Worm (Caenorhabditis elegans): ENCODE results near the gene cup-4.

ce11 chrIII:7838907-7839642, 27.2 kb upstream of the cup-4 start, which contains the start of gene ceh-23:
- no peak for TF ChIP-seq hlh-6 (tag; optimal IDR thresholded peaks at IDR 0.05)
- no peak for TF ChIP-seq ceh-48 (tag; optimal IDR thresholded peaks at IDR 0.05)
- TF ChIP-seq zip-5 (tag; optimal IDR thresholded peaks at IDR 0.05): no peak
- TF ChIP-seq pha-4 (tag; optimal IDR thresholded peaks at IDR 0.05): no peak
- no peak for TF ChIP-seq sox-4 (tag; optimal IDR thresholded peaks at IDR 0.05)
- no peak for TF ChIP-seq hlh-30 (tag; optimal IDR thresholded peaks at IDR 0.05; ENCODE audit: insufficient read depth)
- no peak for TF ChIP-seq pat-9 (tag; optimal IDR thresholded peaks at IDR 0.05)
- no peak for TF ChIP-seq eyg-1 (tag; optimal IDR thresholded peaks at IDR 0.05)
- no peak for TF ChIP-seq C08G9.2 (tag; optimal IDR thresholded peaks at IDR 0.05)

Data from whole organism, late embryonic.